Fruit fly (Drosophila melanogaster) whole organism, embryonic: Measurements from ENCODE around the gene CRIF.

Experiments
- Adf1 ChIP-seq: fragments of 200-800 bp; sonication (Bioruptor generic); IDR thresholded peaks from 2 replicates; pipeline ENCODE4 v1.3.6; 2022; ENCODE audit warnings: missing biosample characterization, missing genetic modification characterization
- B-H2 ChIP-seq: fragments of 200-800 bp; sonication (Bioruptor generic); optimal IDR thresholded peaks from 2 replicates; lab custom pipeline; 2018; ENCODE audit warnings: missing biosample characterization, mild to moderate bottlenecking, missing genetic modification characterization
- CG10565 ChIP-seq: fragments of 200-800 bp; sonication (Bioruptor generic); optimal IDR thresholded peaks from 3 replicates; lab custom pipeline; 2016; ENCODE audit warnings: missing biosample characterization, mild to moderate bottlenecking, missing genetic modification characterization
- CG11456 ChIP-seq: fragments of 200-800 bp; sonication (Bioruptor generic); IDR thresholded peaks from 3 replicates; pipeline ENCODE4 v1.3.6; 2022; ENCODE audit warnings: missing biosample characterization, missing genetic modification characterization
- CG14667 ChIP-seq: fragments of 200-800 bp; sonication (Bioruptor generic); IDR thresholded peaks from 2 replicates; pipeline ENCODE4 v1.3.6; 2022; ENCODE audit warnings: missing biosample characterization, missing genetic modification characterization
- CG15269 ChIP-seq: fragments of 200-800 bp; sonication (Bioruptor generic); optimal IDR thresholded peaks from 2 replicates; lab custom pipeline; 2018; ENCODE audit warnings: missing biosample characterization, mild to moderate bottlenecking, missing genetic modification characterization, moderate library complexity
- CG17186 ChIP-seq: fragments of 200-800 bp; sonication (Bioruptor generic); optimal IDR thresholded peaks from 3 replicates; lab custom pipeline; 2017; ENCODE audit warnings: missing biosample characterization, missing genetic modification reagents, missing genetic modification characterization
- CG2678 ChIP-seq: fragments of 200-800 bp; sonication (Bioruptor generic); optimal IDR thresholded peaks from 3 replicates; lab custom pipeline; 2019; ENCODE audit warnings: missing biosample characterization, mild to moderate bottlenecking, missing genetic modification characterization, moderate library complexity
- CG30020 ChIP-seq: fragments of 200-800 bp; optimal IDR thresholded peaks from 2 replicates; lab custom pipeline; 2019; ENCODE audit warnings: missing biosample characterization, mild to moderate bottlenecking, missing genetic modification characterization, moderate library complexity
- CG3847 ChIP-seq: fragments of 200-800 bp; sonication (Bioruptor generic); IDR thresholded peaks from 2 replicates; pipeline ENCODE4 v1.3.6; 2022; ENCODE audit warnings: missing biosample characterization, missing genetic modification characterization
- CG4360 ChIP-seq: fragments of 200-800 bp; sonication (Bioruptor generic); IDR thresholded peaks from 2 replicates; pipeline ENCODE4 v1.3.6; 2022; ENCODE audit warnings: missing biosample characterization, missing genetic modification characterization
- CG43689 ChIP-seq: fragments of 200-800 bp; sonication (Bioruptor generic); IDR thresholded peaks from 2 replicates; pipeline ENCODE4 v1.3.6; 2022; ENCODE audit warnings: missing biosample characterization, missing genetic modification characterization
- CG4820 ChIP-seq: fragments of 200-800 bp; sonication (Bioruptor generic); optimal IDR thresholded peaks from 3 replicates; lab custom pipeline; 2016; ENCODE audit warnings: missing biosample characterization, missing genetic modification characterization
- CG6813 ChIP-seq: fragments of 200-800 bp; sonication (Bioruptor generic); optimal IDR thresholded peaks from 2 replicates; lab custom pipeline; 2017; ENCODE audit warnings: missing biosample characterization, missing genetic modification characterization, mild to moderate bottlenecking, moderate library complexity, missing genetic modification reagents
- CG7556 ChIP-seq: fragments of 200-800 bp; sonication (Bioruptor generic); optimal IDR thresholded peaks from 2 replicates; lab custom pipeline; 2017; ENCODE audit warnings: missing biosample characterization, mild to moderate bottlenecking, missing genetic modification characterization
- CG7745 ChIP-seq: fragments of 200-800 bp; sonication (Bioruptor generic); optimal IDR thresholded peaks from 2 replicates; lab custom pipeline; 2018; ENCODE audit warnings: missing biosample characterization, mild to moderate bottlenecking, missing genetic modification characterization, moderate library complexity
- CG8359 ChIP-seq: fragments of 200-800 bp; sonication (Bioruptor generic); optimal IDR thresholded peaks from 2 replicates; lab custom pipeline; 2017; ENCODE audit warnings: missing biosample characterization, mild to moderate bottlenecking, missing genetic modification characterization, borderline replicate concordance
- D19B ChIP-seq: fragments of 200-800 bp; sonication (Bioruptor generic); optimal IDR thresholded peaks from 2 replicates; lab custom pipeline; 2017; ENCODE audit warnings: missing biosample characterization, mild to moderate bottlenecking, missing genetic modification characterization
- Dek ChIP-seq: fragments of 200-800 bp; sonication (Bioruptor generic); optimal IDR thresholded peaks from 3 replicates; lab custom pipeline; 2019; ENCODE audit warnings: missing biosample characterization, mild to moderate bottlenecking, missing genetic modification characterization, moderate library complexity
- E2f2 ChIP-seq: fragments of 200-800 bp; sonication (Bioruptor generic); IDR thresholded peaks from 2 replicates; pipeline ENCODE4 v1.3.6; 2022; ENCODE audit warnings: missing biosample characterization, missing genetic modification characterization
- HmgZ ChIP-seq: fragments of 200-800 bp; sonication (Bioruptor generic); optimal IDR thresholded peaks from 2 replicates; lab custom pipeline; 2018; ENCODE audit warnings: missing biosample characterization, mild to moderate bottlenecking, missing genetic modification characterization
- Lim3 ChIP-seq: fragments of 200-800 bp; sonication (Bioruptor generic); IDR thresholded peaks from 2 replicates; pipeline ENCODE4 v1.3.6; 2022; ENCODE audit warnings: missing biosample characterization, missing genetic modification characterization
- Nf-YA ChIP-seq: fragments of 200-800 bp; sonication (Bioruptor generic); IDR thresholded peaks from 2 replicates; pipeline ENCODE4 v1.3.6; 2022; ENCODE audit warnings: missing biosample characterization, missing genetic modification characterization
- Nf-YC ChIP-seq: fragments of 200-800 bp; optimal IDR thresholded peaks from 3 replicates; lab custom pipeline; 2019; ENCODE audit warnings: missing biosample characterization, mild to moderate bottlenecking, missing genetic modification characterization, moderate library complexity
- Optix ChIP-seq: fragments of 200-800 bp; sonication (Bioruptor generic); IDR thresholded peaks from 3 replicates; pipeline ENCODE4 v1.3.6; 2022; ENCODE audit warnings: missing biosample characterization, missing genetic modification characterization
- Side ChIP-seq: fragments of 200-800 bp; sonication (Bioruptor generic); optimal IDR thresholded peaks from 2 replicates; lab custom pipeline; 2016; ENCODE audit warnings: missing biosample characterization, missing genetic modification characterization
- Taf1 ChIP-seq: fragments of 200-800 bp; sonication (Bioruptor generic); IDR thresholded peaks from 2 replicates; pipeline ENCODE4 v1.3.6; 2022; ENCODE audit warnings: missing biosample characterization, missing genetic modification characterization
- ab ChIP-seq: fragments of 200-800 bp; sonication (Bioruptor generic); optimal IDR thresholded peaks from 2 replicates; lab custom pipeline; 2016; ENCODE audit warnings: missing biosample characterization, missing genetic modification characterization
- al ChIP-seq: fragments of 200-800 bp; sonication (Bioruptor generic); IDR thresholded peaks from 2 replicates; pipeline ENCODE4 v1.3.6; 2022; ENCODE audit warnings: missing biosample characterization, missing genetic modification characterization
- cas ChIP-seq: fragments of 200-800 bp; sonication (Bioruptor generic); IDR thresholded peaks from 2 replicates; pipeline ENCODE4 v1.3.6; 2022; ENCODE audit warnings: missing biosample characterization, missing genetic modification characterization
- ci ChIP-seq: fragments of 200-800 bp; sonication (Bioruptor generic); IDR thresholded peaks from 3 replicates; pipeline ENCODE4 v1.3.6; 2022; ENCODE audit warnings: missing biosample characterization, missing genetic modification characterization
- cwo ChIP-seq: fragments of 200-800 bp; sonication (Bioruptor generic); optimal IDR thresholded peaks from 3 replicates; lab custom pipeline; 2017; ENCODE audit warnings: missing biosample characterization, missing genetic modification characterization, mild to moderate bottlenecking, moderate library complexity, missing genetic modification reagents
- dan ChIP-seq: fragments of 200-800 bp; sonication (Bioruptor generic); IDR thresholded peaks from 2 replicates; pipeline ENCODE4 v1.3.6; 2022; ENCODE audit warnings: missing biosample characterization, missing genetic modification characterization
- dati ChIP-seq: fragments of 200-800 bp; sonication (Bioruptor generic); IDR thresholded peaks from 2 replicates; pipeline ENCODE4 v1.3.6; 2022; ENCODE audit warnings: missing biosample characterization, missing genetic modification characterization
- dimm ChIP-seq: fragments of 200-800 bp; sonication (Bioruptor generic); IDR thresholded peaks from 2 replicates; pipeline ENCODE4 v1.3.6; 2022; ENCODE audit warnings: missing biosample characterization, missing genetic modification characterization
- ftz-f1 ChIP-seq: fragments of 200-800 bp; sonication (Bioruptor generic); optimal IDR thresholded peaks from 2 replicates; lab custom pipeline; 2016; ENCODE audit warnings: missing biosample characterization, missing genetic modification characterization
- gsb-n ChIP-seq: fragments of 200-800 bp; sonication (Bioruptor generic); optimal IDR thresholded peaks from 3 replicates; lab custom pipeline; 2018; ENCODE audit warnings: missing biosample characterization, mild to moderate bottlenecking, missing genetic modification characterization
- hbn ChIP-seq: fragments of 200-800 bp; sonication (Bioruptor generic); IDR thresholded peaks from 2 replicates; pipeline ENCODE4 v1.3.6; 2022; ENCODE audit warnings: missing biosample characterization, missing genetic modification characterization; ENCODE audit not compliant: partially characterized antibody
- knrl ChIP-seq: fragments of 200-800 bp; sonication (Bioruptor generic); IDR thresholded peaks from 3 replicates; pipeline ENCODE4 v1.3.6; 2022; ENCODE audit warnings: missing biosample characterization, missing genetic modification characterization; ENCODE audit not compliant: partially characterized antibody
- lab ChIP-seq: fragments of 200-800 bp; sonication (Bioruptor generic); optimal IDR thresholded peaks from 3 replicates; lab custom pipeline; 2017; ENCODE audit warnings: missing biosample characterization, missing genetic modification characterization, mild to moderate bottlenecking, moderate library complexity, missing genetic modification reagents
- lov ChIP-seq, 2 experiments: fragments of 200-800 bp in 1 of 2; fragments of >200 bp in 1 of 2; sonication (Bioruptor generic) in 1 of 2; IDR thresholded peaks in 1 of 2; optimal IDR thresholded peaks in 1 of 2; 2 replicates in 1 of 2; 3 replicates in 1 of 2; pipeline versions ENCODE4 v1.3.6 to Lab custom; 2017 to 2022; ENCODE audit warnings: missing biosample characterization in 1 of 2, missing genetic modification characterization in 1 of 2
- nerfin-2 ChIP-seq: fragments of 200-800 bp; sonication (Bioruptor generic); IDR thresholded peaks from 2 replicates; pipeline ENCODE4 v1.3.6; 2022; ENCODE audit warnings: missing biosample characterization, missing genetic modification characterization; ENCODE audit not compliant: partially characterized antibody
- otp ChIP-seq: fragments of 200-800 bp; sonication (Bioruptor generic); IDR thresholded peaks from 3 replicates; pipeline ENCODE4, ENCODE4 v1.3.6; 2022; ENCODE audit warnings: missing biosample characterization, missing genetic modification characterization
- pho ChIP-seq: fragments of 200-800 bp; sonication (Bioruptor generic); optimal IDR thresholded peaks from 2 replicates; lab custom pipeline; 2016; ENCODE audit warnings: missing biosample characterization, missing genetic modification characterization
- pita ChIP-seq: fragments of 200-800 bp; sonication (Bioruptor generic); optimal IDR thresholded peaks from 2 replicates; lab custom pipeline; 2017; ENCODE audit warnings: missing biosample characterization, mild to moderate bottlenecking, missing genetic modification characterization
- pnt ChIP-seq: fragments of 200-800 bp; sonication (Bioruptor generic); optimal IDR thresholded peaks from 3 replicates; lab custom pipeline; 2016; ENCODE audit warnings: missing biosample characterization, missing genetic modification characterization
- sna ChIP-seq: fragments of 200-800 bp; sonication (Bioruptor generic); IDR thresholded peaks from 2 replicates; pipeline ENCODE4 v1.3.6; 2022; ENCODE audit warnings: missing biosample characterization, missing genetic modification characterization; ENCODE audit not compliant: partially characterized antibody
- sqz ChIP-seq: fragments of 200-800 bp; sonication (Bioruptor generic); optimal IDR thresholded peaks from 3 replicates; lab custom pipeline; 2018; ENCODE audit warnings: missing biosample characterization, mild to moderate bottlenecking, missing genetic modification characterization
- twi ChIP-seq: fragments of 200-800 bp; optimal IDR thresholded peaks from 2 replicates; lab custom pipeline; 2019; ENCODE audit warnings: missing biosample characterization, mild to moderate bottlenecking, missing genetic modification characterization, moderate library complexity
- vvl ChIP-seq: fragments of 200-800 bp; sonication (Bioruptor generic); IDR thresholded peaks from 2 replicates; pipeline ENCODE4 v1.3.6; 2022; ENCODE audit warnings: missing biosample characterization, missing genetic modification characterization
- zfh1 ChIP-seq: fragments of 200-800 bp; sonication (Bioruptor generic); IDR thresholded peaks from 3 replicates; pipeline ENCODE4 v1.3.6; 2022; ENCODE audit warnings: missing biosample characterization, missing genetic modification characterization

CRIF gene

DNA sequence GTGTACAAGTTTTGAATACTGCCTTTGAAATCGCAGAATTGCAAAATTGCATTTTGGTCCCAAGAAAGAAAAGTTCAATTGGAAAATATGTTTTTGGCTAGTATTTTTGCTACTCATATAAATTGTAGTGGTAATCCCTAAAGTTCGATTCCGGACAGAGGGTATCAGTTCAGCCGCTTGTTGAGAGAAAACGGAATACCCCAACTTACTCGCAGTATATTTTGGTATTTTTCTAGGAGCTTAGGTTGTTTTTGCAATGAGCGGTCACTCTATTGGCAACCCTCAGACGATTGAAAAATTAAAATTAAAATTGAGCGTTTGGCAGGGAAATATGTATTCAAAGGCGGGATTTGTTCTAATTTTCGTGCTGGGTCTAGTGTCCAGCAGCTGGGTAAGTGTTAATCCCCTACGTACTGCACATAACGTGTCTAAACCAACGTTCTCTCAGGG lies 5.6 kb upstream of the CRIF start (continued):
- no peak for TF ChIP-seq CG15269 (tag; lab: Kevin White, UChicago)
- TF ChIP-seq CG43689 (GFP tag; lab: Robert Waterston, UW): no peak
- no peak for TF ChIP-seq dan (GFP tag; lab: Robert Waterston, UW)
- TF ChIP-seq Optix (GFP tag; lab: Robert Waterston, UW): 0 out of 3 replicates have a peak, but pooled peaks have one; percentile 14
- TF ChIP-seq B-H2 (GFP tag; lab: Kevin White, UChicago): no peak
- no peak for TF ChIP-seq dimm (GFP tag; lab: Robert Waterston, UW)
- TF ChIP-seq cas (GFP tag; lab: Robert Waterston, UW): no peak
- no peak for TF ChIP-seq CG6813 (GFP tag; lab: Kevin White, UChicago)
- TF ChIP-seq E2f2 (GFP tag; lab: Robert Waterston, UW): peak; percentile 44
- no peak for TF ChIP-seq twi (tag; lab: Kevin White, UChicago)
- TF ChIP-seq CG14667 (GFP tag; lab: Robert Waterston, UW): no peak
- TF ChIP-seq CG7745 (tag; lab: Kevin White, UChicago): no peak
- no peak for TF ChIP-seq gsb-n (tag; lab: Kevin White, UChicago)
- TF ChIP-seq CG7556 (GFP tag; lab: Kevin White, UChicago): no peak
- no peak for TF ChIP-seq dati (GFP tag; lab: Robert Waterston, UW)
- no peak for TF ChIP-seq Taf1 (GFP tag; lab: Robert Waterston, UW)
- TF ChIP-seq CG2678: no peak
- peak; percentile 18 for TF ChIP-seq HmgZ (tag; lab: Kevin White, UChicago)
- no peak for TF ChIP-seq ab (GFP tag; lab: Kevin White, UChicago)
- TF ChIP-seq cwo (GFP tag; lab: Kevin White, UChicago): no peak
- no peak for TF ChIP-seq zfh1
- no peak for TF ChIP-seq pho (GFP tag; lab: Kevin White, UChicago)
- no peak for TF ChIP-seq Nf-YA
- TF ChIP-seq Nf-YC (tag; lab: Kevin White, UChicago): no peak
- TF ChIP-seq pita: no peak
- no peak for TF ChIP-seq CG11456 (GFP tag; lab: Robert Waterston, UW)
- no peak for TF ChIP-seq Side
- TF ChIP-seq CG4360 (GFP tag; lab: Robert Waterston, UW): peak; percentile 37; the same call in 1 of the 2 replicates
- no peak for TF ChIP-seq Dek (tag; lab: Kevin White, UChicago)
- TF ChIP-seq lov (optimal IDR thresholded peaks at IDR 0.05; lab: Kevin White, UChicago): no peak
- no peak for TF ChIP-seq lov (GFP tag; IDR thresholded peaks at IDR 0.05; lab: Robert Waterston, UW)
- no peak for TF ChIP-seq lab
- TF ChIP-seq otp (GFP tag; lab: Robert Waterston, UW): no peak
- 0 out of 3 replicates have a peak, but pooled peaks have one; percentile 10 for TF ChIP-seq knrl
- TF ChIP-seq nerfin-2 (GFP tag; lab: Robert Waterston, UW): no peak
- TF ChIP-seq CG10565 (GFP tag; lab: Kevin White, UChicago): no peak
- TF ChIP-seq hbn (GFP tag; lab: Robert Waterston, UW): no peak
- no peak for TF ChIP-seq CG3847
- no peak for TF ChIP-seq CG17186 (GFP tag; lab: Kevin White, UChicago)
- TF ChIP-seq D19B: peak; percentile 49
- TF ChIP-seq CG30020: peak; percentile 53
- no peak for TF ChIP-seq vvl (GFP tag; lab: Robert Waterston, UW)
- TF ChIP-seq ftz-f1 (GFP tag; lab: Kevin White, UChicago): no peak
- no peak for TF ChIP-seq sqz (GFP tag; lab: Kevin White, UChicago)
- no peak for TF ChIP-seq CG4820 (GFP tag; lab: Kevin White, UChicago)
- no peak for TF ChIP-seq sna (GFP tag; lab: Robert Waterston, UW)
- TF ChIP-seq ci (GFP tag; lab: Robert Waterston, UW): no peak
- TF ChIP-seq Adf1 (GFP tag; lab: Robert Waterston, UW): no peak
- no peak for TF ChIP-seq Lim3 (GFP tag; lab: Robert Waterston, UW)
- TF ChIP-seq pnt (GFP tag; lab: Kevin White, UChicago): no peak
- no peak for TF ChIP-seq al (GFP tag; lab: Robert Waterston, UW)
- no peak for TF ChIP-seq CG8359 (GFP tag; lab: Kevin White, UChicago)
